Worm (Caenorhabditis elegans) whole organism, L4 larva: ENCODE data around the gene T02H6.6.

Source experiments
- F10B5.3 ChIP-seq: sonication (generic microtip); optimal IDR thresholded peaks from 2 replicates; lab custom pipeline; 2016; ENCODE audit warnings: mild to moderate bottlenecking, missing genetic modification characterization, missing compliant biosample characterization
- F26F4.8 ChIP-seq: fragments of 200-800 bp; sonication (Bioruptor generic); conservative IDR thresholded peaks from 2 replicates; pipeline ENCODE4 v1.3.6; 2022; ENCODE audit warnings: missing genetic modification characterization, missing compliant biosample characterization
- F37D6.2 ChIP-seq: sonication (generic microtip); optimal IDR thresholded peaks from 2 replicates; lab custom pipeline; 2016; ENCODE audit warnings: mild to moderate bottlenecking, missing genetic modification characterization, missing compliant biosample characterization
- Y105C5A.15 ChIP-seq: fragments of 200-800 bp; sonication (Bioruptor generic); IDR thresholded peaks from 2 replicates; pipeline ENCODE4 v1.3.6; 2022; ENCODE audit warnings: missing genetic modification characterization, missing compliant biosample characterization
- Y48G9A.11 ChIP-seq: fragments of 200-800 bp; sonication (Bioruptor generic); IDR thresholded peaks from 2 replicates; pipeline ENCODE4 v1.3.6; 2022; ENCODE audit warnings: missing genetic modification reagents, missing genetic modification characterization, missing compliant biosample characterization
- ZK546.5 ChIP-seq, 2 experiments: sonication (generic microtip); optimal IDR thresholded peaks; 2 replicates each; lab custom pipeline; 2017; ENCODE audit warnings: missing biosample characterization in 2 of 2, missing genetic modification characterization in 2 of 2
- aha-1 ChIP-seq: fragments of 150-350 bp; peaks from one replicate; lab custom pipeline; 2014; ENCODE audit warnings: missing biosample characterization, missing genetic modification characterization
- ama-1 ChIP-seq: fragments of 150-350 bp; optimal IDR thresholded peaks from 2 replicates; lab custom pipeline; 2014; ENCODE audit warnings: inconsistent platforms, mixed read lengths
- ceh-20 ChIP-seq: fragments of 200-800 bp; sonication (Bioruptor generic); IDR thresholded peaks from 2 replicates; pipeline ENCODE4 v1.3.6; 2022; ENCODE audit warnings: missing genetic modification reagents, missing genetic modification characterization, missing compliant biosample characterization
- ceh-28 ChIP-seq: fragments of 150-350 bp; optimal IDR thresholded peaks from 2 replicates; lab custom pipeline; 2014; ENCODE audit warnings: missing biosample characterization, missing genetic modification reagents, missing genetic modification characterization
- ceh-44 ChIP-seq: fragments of 200-800 bp; sonication (Bioruptor generic); IDR thresholded peaks from 2 replicates; pipeline ENCODE4 v1.3.6; 2022; ENCODE audit warnings: missing genetic modification reagents, missing genetic modification characterization, missing compliant biosample characterization
- cey-2 ChIP-seq: sonication (generic microtip); optimal IDR thresholded peaks from 3 replicates; lab custom pipeline; 2017; ENCODE audit warnings: missing genetic modification characterization, mild to moderate bottlenecking, missing compliant biosample characterization, antibody characterized with exemption, borderline replicate concordance; ENCODE audit not compliant: insufficient read depth
- ctbp-1 ChIP-seq: fragments of 200-800 bp; sonication (Bioruptor generic); IDR thresholded peaks from 2 replicates; pipeline ENCODE4 v1.3.6; 2022; ENCODE audit warnings: missing genetic modification reagents, missing genetic modification characterization, missing compliant biosample characterization
- daf-16 ChIP-seq, 3 experiments: sonication (generic microtip); optimal IDR thresholded peaks; 2 replicates each; lab custom pipeline; 2016 to 2017; ENCODE audit warnings: missing genetic modification characterization in 3 of 3, missing genetic modification reagents in 3 of 3, mild to moderate bottlenecking in 2 of 3, missing compliant biosample characterization in 2 of 3, missing biosample characterization in 1 of 3, moderate library complexity in 1 of 3
- daf-8 ChIP-seq: fragments of 200-800 bp; sonication (Bioruptor generic); IDR thresholded peaks from 2 replicates; pipeline ENCODE4 v1.3.6; 2022; ENCODE audit warnings: missing genetic modification characterization, missing compliant biosample characterization
- dmd-6 ChIP-seq: fragments of 200-800 bp; sonication (Bioruptor generic); IDR thresholded peaks from 2 replicates; pipeline ENCODE4 v1.3.6; 2022; ENCODE audit warnings: missing genetic modification reagents, missing genetic modification characterization, missing compliant biosample characterization
- dmd-8 ChIP-seq: fragments of 200-800 bp; sonication (Bioruptor generic); IDR thresholded peaks from 2 replicates; pipeline ENCODE4 v1.3.6; 2022; ENCODE audit warnings: missing genetic modification characterization, missing compliant biosample characterization
- dmd-9 ChIP-seq: fragments of 200-800 bp; sonication (Bioruptor generic); IDR thresholded peaks from 2 replicates; pipeline ENCODE4 v1.3.6; 2022; ENCODE audit warnings: missing genetic modification reagents, missing genetic modification characterization, missing compliant biosample characterization
- dve-1 ChIP-seq: sonication (generic microtip); optimal IDR thresholded peaks from 2 replicates; lab custom pipeline; 2017; ENCODE audit warnings: antibody characterized with exemption, mild to moderate bottlenecking, missing genetic modification characterization, missing compliant biosample characterization; ENCODE audit not compliant: insufficient read depth
- egl-43 ChIP-seq: fragments of 200-800 bp; sonication (Bioruptor generic); IDR thresholded peaks from 2 replicates; pipeline ENCODE4 v1.3.6; 2022; ENCODE audit warnings: missing genetic modification reagents, missing genetic modification characterization, missing compliant biosample characterization
- fkh-10 ChIP-seq: fragments of 150-350 bp; optimal IDR thresholded peaks from 2 replicates; lab custom pipeline; 2014; ENCODE audit warnings: missing biosample characterization, missing genetic modification reagents, missing genetic modification characterization
- hif-1 ChIP-seq, 2 experiments: sonication (generic microtip); optimal IDR thresholded peaks; 2 replicates each; lab custom pipeline; 2016 to 2017; ENCODE audit warnings: missing compliant biosample characterization in 2 of 2, missing genetic modification characterization in 2 of 2, missing genetic modification reagents in 2 of 2, missing genotype in 2 of 2, mild to moderate bottlenecking in 1 of 2
- hmg-1.1 ChIP-seq: fragments of 200-800 bp; sonication (Bioruptor generic); IDR thresholded peaks from 2 replicates; pipeline ENCODE4 v1.3.6; 2022; ENCODE audit warnings: missing genetic modification reagents, missing genetic modification characterization, missing compliant biosample characterization
- jun-1 ChIP-seq: fragments of 150-350 bp; optimal IDR thresholded peaks from 2 replicates; lab custom pipeline; 2014; ENCODE audit warnings: missing biosample characterization, missing genetic modification reagents, missing genetic modification characterization
- lin-13 ChIP-seq: fragments of 150-350 bp; optimal IDR thresholded peaks from 2 replicates; lab custom pipeline; 2014; ENCODE audit warnings: missing biosample characterization, missing genetic modification reagents, missing genetic modification characterization
- lin-15B ChIP-seq: fragments of 150-350 bp; sonication (generic microtip); optimal IDR thresholded peaks from 3 replicates; lab custom pipeline; 2014; ENCODE audit warnings: missing biosample characterization, missing genetic modification characterization
- madf-5 ChIP-seq, 2 experiments: fragments of 200-800 bp; sonication (Bioruptor generic); IDR thresholded peaks; 2 replicates each; pipeline ENCODE4 v1.3.6; 2022; ENCODE audit warnings: missing compliant biosample characterization in 2 of 2, missing genetic modification characterization in 2 of 2
- mdl-1 ChIP-seq, 2 experiments: fragments of 150-350 bp in 1 of 2; sonication (generic microtip) in 1 of 2; optimal IDR thresholded peaks; 2 replicates each; lab custom pipeline; 2014 to 2017; ENCODE audit warnings: missing biosample characterization in 2 of 2, missing genetic modification characterization in 2 of 2
- mep-1 ChIP-seq: fragments of 150-350 bp; sonication (generic microtip); optimal IDR thresholded peaks from 3 replicates; lab custom pipeline; 2014; ENCODE audit warnings: missing biosample characterization, missing genetic modification characterization
- mxl-2 ChIP-seq: fragments of 200-800 bp; sonication (Bioruptor generic); conservative IDR thresholded peaks from 2 replicates; pipeline ENCODE4 v1.3.6; 2022; ENCODE audit warnings: missing genetic modification reagents, missing genetic modification characterization, missing compliant biosample characterization
- nhr-111 ChIP-seq: fragments of 200-800 bp; sonication (Bioruptor generic); optimal IDR thresholded peaks from 2 replicates; lab custom pipeline; 2018; ENCODE audit warnings: mild to moderate bottlenecking, missing genetic modification characterization, missing compliant biosample characterization
- nhr-237 ChIP-seq: sonication (generic microtip); optimal IDR thresholded peaks from 2 replicates; lab custom pipeline; 2017; ENCODE audit warnings: missing biosample characterization, missing genetic modification characterization
- nhr-28 ChIP-seq: fragments of 150-350 bp; optimal IDR thresholded peaks from 2 replicates; lab custom pipeline; 2014; ENCODE audit warnings: missing biosample characterization, missing genetic modification characterization
- pha-4 ChIP-seq, 2 experiments: fragments of 150-350 bp in 1 of 2; fragments of 200-800 bp in 1 of 2; sonication (Bioruptor generic) in 1 of 2; IDR thresholded peaks in 1 of 2; optimal IDR thresholded peaks in 1 of 2; 2 replicates each; pipeline versions ENCODE4 v1.3.6 to Lab custom; 2014 to 2022; ENCODE audit warnings: missing genetic modification characterization in 2 of 2, missing genetic modification reagents in 2 of 2, missing biosample characterization in 1 of 2, missing compliant biosample characterization in 1 of 2
- pqm-1 ChIP-seq: sonication (generic microtip); optimal IDR thresholded peaks from 2 replicates; lab custom pipeline; 2017; ENCODE audit warnings: missing biosample characterization, missing genetic modification characterization
- saeg-2 ChIP-seq: fragments of 200-800 bp; sonication (Bioruptor generic); IDR thresholded peaks from 2 replicates; pipeline ENCODE4 v1.3.6; 2022; ENCODE audit warnings: missing genetic modification reagents, missing genetic modification characterization, missing compliant biosample characterization
- sdz-12 ChIP-seq: fragments of 200-800 bp; sonication (Bioruptor generic); optimal IDR thresholded peaks from 2 replicates; lab custom pipeline; 2018; ENCODE audit warnings: mild to moderate bottlenecking, missing genetic modification characterization, missing compliant biosample characterization
- skn-1 ChIP-seq: fragments of 150-350 bp; optimal IDR thresholded peaks from 2 replicates; lab custom pipeline; 2014; ENCODE audit warnings: missing biosample characterization, missing genetic modification characterization
- spr-1 ChIP-seq: sonication (generic microtip); optimal IDR thresholded peaks from 2 replicates; lab custom pipeline; 2016; ENCODE audit warnings: mild to moderate bottlenecking, missing genetic modification characterization, missing compliant biosample characterization
- tra-1 ChIP-seq: fragments of 200-800 bp; sonication (Bioruptor generic); IDR thresholded peaks from 2 replicates; pipeline ENCODE4 v1.3.6; 2022; ENCODE audit warnings: missing genetic modification reagents, missing genetic modification characterization, missing compliant biosample characterization
- zag-1 ChIP-seq: fragments of 150-350 bp; optimal IDR thresholded peaks from 2 replicates; lab custom pipeline; 2014; ENCODE audit warnings: missing biosample characterization, missing genetic modification characterization
- zip-2 ChIP-seq: fragments of 150-350 bp; optimal IDR thresholded peaks from 2 replicates; lab custom pipeline; 2014; ENCODE audit warnings: missing biosample characterization, missing genetic modification characterization
- ztf-7 ChIP-seq: fragments of 150-350 bp; optimal IDR thresholded peaks from 2 replicates; lab custom pipeline; 2014; ENCODE audit warnings: missing biosample characterization, missing genetic modification characterization

T02H6.6 gene

ce11 chrII:680612-681011 is 3.0 kb upstream of the T02H6.6 start, which contains the start of the genes T02H6.10 and T02H6.8:
TSS of gene T02H6.10 (minus strand) at chrII:680712.
TSS of gene T02H6.8 (plus strand) at chrII:680832.
- TF ChIP-seq mdl-1 (tag; optimal IDR thresholded peaks at IDR 0.05; lab: Kevin White, UChicago) (no peak), daf-16 (GFP tag; optimal IDR thresholded peaks at IDR 0.05; lab: Kevin White, UChicago) (no peak), daf-16 (tag; optimal IDR thresholded peaks at IDR 0.05; lab: Kevin White, UChicago) (no peak)

DNA sequence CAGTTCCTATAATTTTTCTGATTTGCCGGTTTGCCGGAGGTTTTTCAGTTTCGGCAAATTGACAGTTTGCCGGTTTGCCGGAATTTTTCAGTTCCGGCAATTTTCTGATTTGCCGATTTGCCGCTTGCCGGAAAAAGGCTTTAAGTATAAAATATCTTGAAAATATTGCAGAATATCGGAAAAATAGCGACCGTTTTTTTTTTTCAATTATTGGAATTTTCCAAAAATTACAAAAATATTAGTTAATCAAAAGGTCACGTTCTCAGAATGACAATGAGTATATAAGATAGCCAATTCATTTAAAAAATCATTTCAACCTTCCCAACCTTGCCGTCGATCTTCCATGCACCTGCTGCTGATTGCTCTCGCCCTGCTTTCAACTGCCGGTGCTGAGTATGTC is 1.2 kb upstream of the T02H6.6 start, which contains the start of gene T02H6.7:
Gene T02H6.7, plus strand, starts transcription at position 301 of the 400 bp plus-strand sequence.
- TF ChIP-seq ceh-44 (GFP tag; lab: Robert Waterston, UW) (no peak), ama-1 (lab: Kevin White, UChicago) (no peak), nhr-237 (no peak), ceh-28 (no peak), dmd-9 (GFP tag; lab: Robert Waterston, UW) (no peak), saeg-2 (no peak), daf-8 (no peak), mep-1 (tag; lab: Kevin White, UChicago) (no peak), egl-43 (no peak), dmd-8 (GFP tag; lab: Robert Waterston, UW) (no peak), madf-5 (GFP tag; IDR thresholded peaks at IDR 0.05; lab: Robert Waterston, UW) (no peak), fkh-10 (GFP tag; lab: Kevin White, UChicago) (no peak), hif-1 (tag; optimal IDR thresholded peaks at IDR 0.05; lab: Kevin White, UChicago) (no peak)

DNA sequence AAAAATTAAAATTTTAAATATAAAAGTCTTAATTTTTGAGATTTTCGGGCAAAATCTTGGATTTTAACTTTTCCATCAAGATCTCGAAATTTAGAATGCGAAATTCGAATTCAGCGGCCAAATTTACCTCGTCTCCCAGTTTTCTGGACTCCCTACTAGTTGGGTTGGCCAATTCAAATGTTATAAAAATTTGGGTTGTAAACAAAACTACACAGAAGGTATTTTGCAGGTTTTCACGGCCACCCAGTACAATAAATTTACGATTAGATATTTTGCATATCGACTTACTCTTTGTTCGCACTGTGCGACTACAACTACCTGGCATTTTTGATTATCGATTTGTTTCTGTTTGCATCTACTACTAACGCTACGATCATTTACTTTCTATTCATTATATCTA is 1.2 kb downstream of the T02H6.6 start, which contains the start of gene T02H6.5:
Gene T02H6.5, plus strand, starts transcription at position 301 of the 400 bp plus-strand sequence.
- TF ChIP-seq ztf-7 (tag; lab: Kevin White, UChicago) (no peak), ceh-28 (no peak), skn-1 (tag; lab: Kevin White, UChicago) (no peak), ctbp-1 (GFP tag; lab: Robert Waterston, UW) (no peak), spr-1 (no peak), ZK546.5 (tag; optimal IDR thresholded peaks at IDR 0.05; lab: Kevin White, UChicago) (no peak), daf-16 (GFP tag; optimal IDR thresholded peaks at IDR 0.05; lab: Kevin White, UChicago) (no peak), daf-16 (tag; optimal IDR thresholded peaks at IDR 0.05; lab: Kevin White, UChicago) (no peak), lin-13 (GFP tag; lab: Kevin White, UChicago) (no peak), F26F4.8 (no peak), mxl-2 (GFP tag; lab: Robert Waterston, UW) (no peak), aha-1 (tag; lab: Kevin White, UChicago) (no peak), hmg-1.1 (GFP tag; lab: Robert Waterston, UW) (no peak), tra-1 (GFP tag; lab: Robert Waterston, UW) (no peak), nhr-111 (GFP tag; lab: Kevin White, UChicago) (no peak), jun-1 (tag; lab: Kevin White, UChicago) (no peak), zip-2 (no peak), sdz-12 (GFP tag; lab: Kevin White, UChicago) (no peak), egl-43 (no peak), Y105C5A.15 (GFP tag; lab: Robert Waterston, UW) (no peak)

ce11 chrII:689749-690148 is 6.2 kb downstream of the T02H6.6 start, which contains the start of gene T02H6.4:
TSS of gene T02H6.4 (plus strand) at chrII:690049.
- TF ChIP-seq dmd-9 (GFP tag; lab: Robert Waterston, UW): no peak
- TF ChIP-seq madf-5 (GFP tag; IDR thresholded peaks at IDR 0.05; lab: Robert Waterston, UW): 0 out of 4 replicates have a peak, but pooled peaks of 1 of the 2 experiments have one; percentile 9

DNA sequence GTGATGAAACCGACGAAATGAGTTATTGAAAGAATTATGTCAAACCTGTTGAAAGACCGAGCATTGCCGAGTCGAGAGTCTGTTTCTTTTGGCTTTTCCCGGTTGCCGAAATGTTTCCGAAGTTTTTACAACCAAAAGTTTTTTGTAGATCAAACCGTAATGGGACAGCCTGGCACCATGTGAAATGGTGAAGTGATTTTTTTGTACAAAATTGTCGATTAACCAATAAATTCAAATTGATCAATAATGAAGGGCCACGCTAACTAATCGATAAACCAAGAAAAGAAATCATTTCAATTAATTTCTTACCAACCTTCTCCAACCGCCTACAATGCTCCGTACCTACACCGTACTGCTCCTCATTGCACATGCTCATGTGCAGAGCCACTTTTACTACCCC is 8.0 kb downstream of the T02H6.6 start, which contains the start of gene T02H6.3:
Gene T02H6.3, plus strand, starts transcription at position 301 of the 400 bp plus-strand sequence.
- TF ChIP-seq egl-43: no peak
- TF ChIP-seq dmd-6 (GFP tag; lab: Robert Waterston, UW): no peak
- no peak for TF ChIP-seq F10B5.3 (tag; lab: Kevin White, UChicago)
- no peak for TF ChIP-seq Y48G9A.11 (GFP tag; lab: Robert Waterston, UW)
- no peak for TF ChIP-seq nhr-28 (tag; lab: Kevin White, UChicago)
- no peak for TF ChIP-seq cey-2
- no peak for TF ChIP-seq lin-15B (tag; lab: Kevin White, UChicago)
- no peak for TF ChIP-seq pqm-1
- no peak for TF ChIP-seq ceh-20 (GFP tag; lab: Robert Waterston, UW)
- TF ChIP-seq spr-1: no peak
- TF ChIP-seq pha-4 (GFP tag; IDR thresholded peaks at IDR 0.05; lab: Robert Waterston, UW): no peak
- no peak for TF ChIP-seq pha-4 (tag; optimal IDR thresholded peaks at IDR 0.05; lab: Kevin White, UChicago)
- no peak for TF ChIP-seq dmd-9 (GFP tag; lab: Robert Waterston, UW)
- no peak for TF ChIP-seq F37D6.2 (tag; lab: Kevin White, UChicago)
- TF ChIP-seq zag-1 (tag; lab: Kevin White, UChicago): no peak
- no peak for TF ChIP-seq dve-1 (tag; lab: Kevin White, UChicago)
